Worm (Caenorhabditis elegans): ENCODE data around the gene ZK105.5.
A peak's percentile ranks its signal among the peaks of the same experiment; 100 is the strongest.

ZK105.5 gene

ce11 chrV:7696842-7697241 lies 20.7 kb downstream of the ZK105.5 start, which contains the start of gene ZK105.3:
TSS of gene ZK105.3 (plus strand) at chrV:7697142.
- TF ChIP-seq sup-37 (GFP tag; optimal IDR thresholded peaks at IDR 0.05): no peak

- TF ChIP-seq tbx-2 (tag; optimal IDR thresholded peaks at IDR 0.05) (no peak), unc-30 (tag; optimal IDR thresholded peaks at IDR 0.05) (no peak), hlh-17 (GFP tag; optimal IDR thresholded peaks at IDR 0.05; ENCODE audit: borderline replicate concordance) (no peak), zip-4 (GFP tag; optimal IDR thresholded peaks at IDR 0.05) (no peak), hlh-4 (tag; optimal IDR thresholded peaks at IDR 0.05) (no peak), ztf-11 (tag; optimal IDR thresholded peaks at IDR 0.05) (no peak)
Measured at ce11 chrV:7693394-7693793, 24.1 kb downstream of the ZK105.5 start, which contains the start of gene C12D5.10. TSS of gene C12D5.10 (minus strand) at chrV:7693494.

- no peak for TF ChIP-seq C16A3.4 (tag; optimal IDR thresholded peaks at IDR 0.05)
- TF ChIP-seq nhr-85 (tag): no peak
- TF ChIP-seq zag-1 (tag; optimal IDR thresholded peaks at IDR 0.05): no peak
- no peak for TF ChIP-seq rnt-1 (tag; optimal IDR thresholded peaks at IDR 0.05)
- TF ChIP-seq xbp-1 (tag; optimal IDR thresholded peaks at IDR 0.05): no peak
- no peak for TF ChIP-seq pqm-1 (tag; optimal IDR thresholded peaks at IDR 0.05)
- TF ChIP-seq nhr-76 (tag; optimal IDR thresholded peaks at IDR 0.05): no peak
Measured at ce11 chrV:7690637-7691036, 26.9 kb downstream of the ZK105.5 start.

- TF ChIP-seq dsc-1 (tag; optimal IDR thresholded peaks at IDR 0.05) (no peak), lin-13 (GFP tag; optimal IDR thresholded peaks at IDR 0.05) (no peak), nhr-19 (GFP tag; conservative IDR thresholded peaks at IDR 0.05) (no peak), zip-4 (GFP tag; optimal IDR thresholded peaks at IDR 0.05) (no peak), mdl-1 (tag; optimal IDR thresholded peaks at IDR 0.05) (no peak), nhr-12 (tag; optimal IDR thresholded peaks at IDR 0.05) (no peak), Y116A8C.19 (tag; optimal IDR thresholded peaks at IDR 0.05; ENCODE audit: borderline replicate concordance) (no peak), ama-1 (optimal IDR thresholded peaks at IDR 0.05) (no peak), ceh-82 (tag; optimal IDR thresholded peaks at IDR 0.05) (no peak), ceh-8 (GFP tag; optimal IDR thresholded peaks at IDR 0.05) (no peak)
Measured at ce11 chrV:7689888-7690287, 27.6 kb downstream of the ZK105.5 start, which contains the start of gene C12D5.9. TSS of gene C12D5.9 (minus strand) at chrV:7689988.

ce11 chrV:7686189-7686588 lies 31.3 kb downstream of the ZK105.5 start, which contains the start of the genes nhr-94 and nhr-152:
TSS of gene nhr-94 (minus strand) at chrV:7686335.
TSS of gene nhr-152 (plus strand) at chrV:7686350.
- no peak for TF ChIP-seq sup-37 (GFP tag; optimal IDR thresholded peaks at IDR 0.05)
- no peak for TF ChIP-seq C04F5.9 (tag; optimal IDR thresholded peaks at IDR 0.05)
- no peak for TF ChIP-seq swsn-7 (tag; optimal IDR thresholded peaks at IDR 0.05)
- no peak for TF ChIP-seq ceh-82 (tag; optimal IDR thresholded peaks at IDR 0.05)
- TF ChIP-seq isw-1 (GFP tag; IDR thresholded peaks at IDR 0.05): no peak
- no peak for TF ChIP-seq ama-1 (optimal IDR thresholded peaks at IDR 0.05)
- TF ChIP-seq pax-3 (tag; optimal IDR thresholded peaks at IDR 0.05): no peak
- TF ChIP-seq hlh-17 (GFP tag; optimal IDR thresholded peaks at IDR 0.05; ENCODE audit: borderline replicate concordance): no peak
- TF ChIP-seq mab-9 (GFP tag; IDR thresholded peaks at IDR 0.05): no peak
- TF ChIP-seq xbp-1 (tag; optimal IDR thresholded peaks at IDR 0.05): no peak
- no peak for TF ChIP-seq fkh-10 (GFP tag; optimal IDR thresholded peaks at IDR 0.05)
- TF ChIP-seq alr-1 (tag; optimal IDR thresholded peaks at IDR 0.05; ENCODE audit: borderline replicate concordance): no peak
- no peak for TF ChIP-seq egl-13 (tag; optimal IDR thresholded peaks at IDR 0.05)
- TF ChIP-seq blmp-1 (tag; optimal IDR thresholded peaks at IDR 0.05): peak; percentile 52
- no peak for TF ChIP-seq nhr-12 (tag; optimal IDR thresholded peaks at IDR 0.05)
- TF ChIP-seq snu-23 (GFP tag; optimal IDR thresholded peaks at IDR 0.05): peak; percentile 47
- TF ChIP-seq nhr-47 (tag; optimal IDR thresholded peaks at IDR 0.05): no peak
- peak; percentile 79 for TF ChIP-seq nhr-20 (tag; optimal IDR thresholded peaks at IDR 0.05)
- no peak for TF ChIP-seq mep-1 (tag; optimal IDR thresholded peaks at IDR 0.05)
- TF ChIP-seq fkh-8 (tag; optimal IDR thresholded peaks at IDR 0.05): no peak
- no peak for TF ChIP-seq mef-2 (tag; optimal IDR thresholded peaks at IDR 0.05)
- no peak for TF ChIP-seq tlp-1 (tag; optimal IDR thresholded peaks at IDR 0.05)
- TF ChIP-seq C16A3.4 (tag; optimal IDR thresholded peaks at IDR 0.05): no peak
- TF ChIP-seq nhr-11 (tag; optimal IDR thresholded peaks at IDR 0.05): no peak
- no peak for TF ChIP-seq ceh-88 (GFP tag; IDR thresholded peaks at IDR 0.05)
- no peak for TF ChIP-seq nhr-237 (tag; optimal IDR thresholded peaks at IDR 0.05)
- no peak for TF ChIP-seq zip-4 (GFP tag; optimal IDR thresholded peaks at IDR 0.05)
- no peak for TF ChIP-seq tbx-2 (tag; optimal IDR thresholded peaks at IDR 0.05)
- no peak for TF ChIP-seq fos-1 (tag; optimal IDR thresholded peaks at IDR 0.05)
- TF ChIP-seq snpc-4 (tag; optimal IDR thresholded peaks at IDR 0.05): no peak
- no peak for TF ChIP-seq rnt-1 (tag; optimal IDR thresholded peaks at IDR 0.05)
- no peak for TF ChIP-seq ceh-8 (GFP tag; optimal IDR thresholded peaks at IDR 0.05)
- no peak for TF ChIP-seq grh-1 (GFP tag; IDR thresholded peaks at IDR 0.05)
